Fruit fly (Drosophila melanogaster) whole organism, embryonic: ENCODE results near the gene hook.

Source experiments
- Adf1 ChIP-seq: fragments of 200-800 bp; sonication (Bioruptor generic); IDR thresholded peaks from 2 replicates; pipeline ENCODE4 v1.3.6; 2022; ENCODE audit warnings: missing biosample characterization, missing genetic modification characterization
- Atf6 ChIP-seq: fragments of 200-800 bp; sonication (Bioruptor generic); IDR thresholded peaks from 2 replicates; pipeline ENCODE4 v1.3.6; 2022; ENCODE audit warnings: missing biosample characterization, missing genetic modification characterization
- BtbVII ChIP-seq: fragments of 200-800 bp; sonication (Bioruptor generic); optimal IDR thresholded peaks from 3 replicates; lab custom pipeline; 2017; ENCODE audit warnings: missing biosample characterization, mild to moderate bottlenecking, missing genetic modification characterization
- Bteb2 ChIP-seq: fragments of 200-800 bp; sonication (Bioruptor generic); optimal IDR thresholded peaks from 2 replicates; lab custom pipeline; 2016; ENCODE audit warnings: missing biosample characterization, missing genetic modification characterization
- CG10209 ChIP-seq: fragments of 200-800 bp; sonication (Bioruptor generic); optimal IDR thresholded peaks from 3 replicates; lab custom pipeline; 2017; ENCODE audit warnings: missing biosample characterization, mild to moderate bottlenecking, missing genetic modification characterization, missing genetic modification reagents
- CG10543 ChIP-seq: fragments of 200-800 bp; sonication (Bioruptor generic); optimal IDR thresholded peaks from 3 replicates; lab custom pipeline; 2017; ENCODE audit warnings: missing biosample characterization, mild to moderate bottlenecking, missing genetic modification characterization, moderate library complexity
- CG11247 ChIP-seq: fragments of 200-800 bp; sonication (Bioruptor generic); IDR thresholded peaks from 2 replicates; pipeline ENCODE4 v1.3.6; 2022; ENCODE audit warnings: missing biosample characterization, missing genetic modification characterization
- CG13894 ChIP-seq: fragments of 200-800 bp; sonication (Bioruptor generic); optimal IDR thresholded peaks from 3 replicates; lab custom pipeline; 2018; ENCODE audit warnings: missing biosample characterization, mild to moderate bottlenecking, missing genetic modification characterization, moderate library complexity
- CG14014 ChIP-seq: fragments of 200-800 bp; sonication (Bioruptor generic); IDR thresholded peaks from 2 replicates; pipeline ENCODE4 v1.3.6; 2022; ENCODE audit warnings: missing biosample characterization, missing genetic modification characterization
- CG14710 ChIP-seq: fragments of 200-800 bp; sonication (Bioruptor generic); optimal IDR thresholded peaks from 3 replicates; lab custom pipeline; 2019; ENCODE audit warnings: missing biosample characterization, mild to moderate bottlenecking, missing genetic modification characterization, moderate library complexity
- CG17186 ChIP-seq: fragments of 200-800 bp; sonication (Bioruptor generic); optimal IDR thresholded peaks from 3 replicates; lab custom pipeline; 2017; ENCODE audit warnings: missing biosample characterization, missing genetic modification reagents, missing genetic modification characterization
- CG2116 ChIP-seq: fragments of 200-800 bp; sonication (Bioruptor generic); optimal IDR thresholded peaks from 3 replicates; lab custom pipeline; 2018; ENCODE audit warnings: missing biosample characterization, mild to moderate bottlenecking, missing genetic modification characterization
- CG34224 ChIP-seq: fragments of 200-800 bp; sonication (Bioruptor generic); IDR thresholded peaks from 3 replicates; pipeline ENCODE4 v1.3.6; 2022; ENCODE audit warnings: missing biosample characterization, missing genetic modification characterization; ENCODE audit not compliant: partially characterized antibody
- CG3847 ChIP-seq: fragments of 200-800 bp; sonication (Bioruptor generic); IDR thresholded peaks from 2 replicates; pipeline ENCODE4 v1.3.6; 2022; ENCODE audit warnings: missing biosample characterization, missing genetic modification characterization
- CG4360 ChIP-seq: fragments of 200-800 bp; sonication (Bioruptor generic); IDR thresholded peaks from 2 replicates; pipeline ENCODE4 v1.3.6; 2022; ENCODE audit warnings: missing biosample characterization, missing genetic modification characterization
- CG7271 ChIP-seq: fragments of 200-800 bp; sonication (Bioruptor generic); optimal IDR thresholded peaks from 2 replicates; lab custom pipeline; 2018; ENCODE audit warnings: missing biosample characterization, mild to moderate bottlenecking, missing genetic modification characterization, moderate library complexity
- CTCF ChIP-seq: fragments of 200-800 bp; sonication (Bioruptor generic); optimal IDR thresholded peaks from 2 replicates; lab custom pipeline; 2017; ENCODE audit warnings: missing biosample characterization, mild to moderate bottlenecking, missing genetic modification characterization, moderate library complexity
- Camta ChIP-seq: fragments of 200-800 bp; sonication (Bioruptor generic); optimal IDR thresholded peaks from 2 replicates; lab custom pipeline; 2016; ENCODE audit warnings: missing biosample characterization, missing genetic modification characterization
- D19A ChIP-seq: fragments of 200-800 bp; optimal IDR thresholded peaks from 3 replicates; lab custom pipeline; 2019; ENCODE audit warnings: missing biosample characterization, mild to moderate bottlenecking, missing genetic modification characterization, moderate library complexity
- Dip2 ChIP-seq: fragments of 200-800 bp; sonication (Bioruptor generic); IDR thresholded peaks from 2 replicates; pipeline ENCODE4 v1.3.6; 2022; ENCODE audit warnings: missing biosample characterization, missing genetic modification characterization
- Ets65A ChIP-seq: fragments of 200-800 bp; sonication (Bioruptor generic); peaks from one replicate; lab custom pipeline; 2016; ENCODE audit warnings: missing biosample characterization, missing genetic modification characterization
- Fer1 ChIP-seq: fragments of 200-800 bp; sonication (Bioruptor generic); optimal IDR thresholded peaks from 2 replicates; lab custom pipeline; 2017; ENCODE audit warnings: missing biosample characterization, mild to moderate bottlenecking, missing genetic modification characterization
- Hey ChIP-seq: fragments of 200-800 bp; sonication (Bioruptor generic); optimal IDR thresholded peaks from 3 replicates; lab custom pipeline; 2018; ENCODE audit warnings: missing biosample characterization, mild to moderate bottlenecking, missing genetic modification characterization
- HmgZ ChIP-seq: fragments of 200-800 bp; sonication (Bioruptor generic); optimal IDR thresholded peaks from 2 replicates; lab custom pipeline; 2018; ENCODE audit warnings: missing biosample characterization, mild to moderate bottlenecking, missing genetic modification characterization
- Kr ChIP-seq: fragments of 200-800 bp; sonication (Bioruptor generic); optimal IDR thresholded peaks from 2 replicates; lab custom pipeline; 2017; ENCODE audit warnings: missing biosample characterization, mild to moderate bottlenecking, missing genetic modification characterization
- Med ChIP-seq: fragments of 200-800 bp; sonication (Bioruptor generic); peaks from one replicate; lab custom pipeline; 2016; ENCODE audit warnings: missing biosample characterization, missing genetic modification characterization, mild to moderate bottlenecking, inconsistent platforms, moderate library complexity
- Ravus ChIP-seq: fragments of 200-800 bp; sonication (Bioruptor generic); IDR thresholded peaks from 2 replicates; pipeline ENCODE4 v1.3.6; 2022; ENCODE audit warnings: missing biosample characterization, missing genetic modification characterization
- Six4 ChIP-seq: fragments of 200-800 bp; sonication (Bioruptor generic); optimal IDR thresholded peaks from 2 replicates; lab custom pipeline; 2016; ENCODE audit warnings: missing biosample characterization, missing genetic modification characterization
- Sry-β ChIP-seq: fragments of 200-800 bp; sonication (Bioruptor generic); optimal IDR thresholded peaks from 2 replicates; lab custom pipeline; 2018; ENCODE audit warnings: missing biosample characterization, mild to moderate bottlenecking, missing genetic modification characterization, moderate library complexity
- TFAM ChIP-seq: fragments of 200-800 bp; sonication (Bioruptor generic); optimal IDR thresholded peaks from 2 replicates; lab custom pipeline; 2017; ENCODE audit warnings: missing biosample characterization, missing genetic modification characterization, inconsistent platforms
- Xbp1 ChIP-seq: fragments of 200-800 bp; sonication (Bioruptor generic); optimal IDR thresholded peaks from 3 replicates; lab custom pipeline; 2016; ENCODE audit warnings: missing biosample characterization, mild to moderate bottlenecking, missing genetic modification characterization
- Xrp1 ChIP-seq: fragments of 200-800 bp; sonication (Bioruptor generic); IDR thresholded peaks from 2 replicates; pipeline ENCODE4 v1.3.6; 2022; ENCODE audit warnings: missing biosample characterization, missing genetic modification characterization
- ab ChIP-seq: fragments of 200-800 bp; sonication (Bioruptor generic); optimal IDR thresholded peaks from 2 replicates; lab custom pipeline; 2016; ENCODE audit warnings: missing biosample characterization, missing genetic modification characterization
- abd-A ChIP-seq: fragments of 200-800 bp; sonication (Bioruptor generic); optimal IDR thresholded peaks from 3 replicates; lab custom pipeline; 2019; ENCODE audit warnings: missing biosample characterization, mild to moderate bottlenecking, missing genetic modification characterization, moderate library complexity
- chn ChIP-seq: fragments of 200-800 bp; sonication (Bioruptor generic); optimal IDR thresholded peaks from 2 replicates; lab custom pipeline; 2016; ENCODE audit warnings: missing biosample characterization, missing genetic modification characterization
- ci ChIP-seq: fragments of 200-800 bp; sonication (Bioruptor generic); IDR thresholded peaks from 3 replicates; pipeline ENCODE4 v1.3.6; 2022; ENCODE audit warnings: missing biosample characterization, missing genetic modification characterization
- croc ChIP-seq: fragments of 200-800 bp; sonication (Bioruptor generic); conservative IDR thresholded peaks from 3 replicates; pipeline ENCODE4 v1.3.6; 2022; ENCODE audit warnings: missing biosample characterization, missing genetic modification characterization
- danr ChIP-seq: fragments of 200-800 bp; sonication (Bioruptor generic); IDR thresholded peaks from 2 replicates; pipeline ENCODE4 v1.3.6; 2022; ENCODE audit warnings: missing biosample characterization, missing genetic modification characterization
- ewg ChIP-seq: fragments of 200-800 bp; sonication (Bioruptor generic); optimal IDR thresholded peaks from 3 replicates; lab custom pipeline; 2017; ENCODE audit warnings: mild to moderate bottlenecking, missing biosample characterization, missing genetic modification reagents, missing genetic modification characterization
- ftz-f1 ChIP-seq: fragments of 200-800 bp; sonication (Bioruptor generic); optimal IDR thresholded peaks from 2 replicates; lab custom pipeline; 2016; ENCODE audit warnings: missing biosample characterization, missing genetic modification characterization
- gem ChIP-seq: fragments of 200-800 bp; sonication (Bioruptor generic); optimal IDR thresholded peaks from 2 replicates; lab custom pipeline; 2019; ENCODE audit warnings: missing biosample characterization, mild to moderate bottlenecking, missing genetic modification characterization, moderate library complexity
- gsb ChIP-seq: fragments of 200-800 bp; sonication (Bioruptor generic); IDR thresholded peaks from 2 replicates; pipeline ENCODE4 v1.3.6; 2022; ENCODE audit warnings: missing biosample characterization, missing genetic modification characterization
- hth ChIP-seq: fragments of >200 bp; optimal IDR thresholded peaks from 2 replicates; lab custom pipeline; 2017; ENCODE audit warnings: inconsistent platforms
- inv ChIP-seq: fragments of 200-800 bp; sonication (Bioruptor generic); IDR thresholded peaks from 2 replicates; pipeline ENCODE4 v1.3.6; 2022; ENCODE audit warnings: missing biosample characterization, missing genetic modification characterization; ENCODE audit not compliant: partially characterized antibody
- kay ChIP-seq: fragments of 200-800 bp; sonication (Bioruptor generic); optimal IDR thresholded peaks from 2 replicates; lab custom pipeline; 2016; ENCODE audit warnings: missing biosample characterization, missing genetic modification characterization
- mirr ChIP-seq: fragments of 200-800 bp; sonication (Bioruptor generic); optimal IDR thresholded peaks from 3 replicates; lab custom pipeline; 2018; ENCODE audit warnings: missing biosample characterization, mild to moderate bottlenecking, missing genetic modification characterization
- pan ChIP-seq, 4 experiments: fragments of >200 bp in 3 of 4; fragments of 200-800 bp in 1 of 4; sonication (Bioruptor generic) in 1 of 4; optimal IDR thresholded peaks in 3 of 4; IDR thresholded peaks in 1 of 4; 2 replicates each; pipeline versions ENCODE4 v1.3.6 to Lab custom; 2017 to 2022; ENCODE audit warnings: missing biosample characterization in 2 of 4, missing genetic modification characterization in 2 of 4, mixed read lengths in 1 of 4
- pum ChIP-seq: fragments of 200-800 bp; sonication (Bioruptor generic); optimal IDR thresholded peaks from 2 replicates; lab custom pipeline; 2016; ENCODE audit warnings: missing biosample characterization, missing genetic modification characterization
- sisA ChIP-seq: fragments of 200-800 bp; sonication (Bioruptor generic); IDR thresholded peaks from 2 replicates; pipeline ENCODE4 v1.3.6; 2022; ENCODE audit warnings: missing biosample characterization, missing genetic modification characterization
- slou ChIP-seq: fragments of 200-800 bp; sonication (Bioruptor generic); optimal IDR thresholded peaks from 3 replicates; lab custom pipeline; 2016; ENCODE audit warnings: missing biosample characterization, missing genetic modification characterization
- wdn ChIP-seq: fragments of 200-800 bp; sonication (Bioruptor generic); IDR thresholded peaks from 2 replicates; pipeline ENCODE4 v1.3.6; 2022; ENCODE audit warnings: missing biosample characterization, missing genetic modification characterization
- zen2 ChIP-seq: fragments of 200-800 bp; sonication (Bioruptor generic); IDR thresholded peaks from 3 replicates; pipeline ENCODE4 v1.3.6; 2022; ENCODE audit warnings: missing biosample characterization, missing genetic modification characterization; ENCODE audit not compliant: partially characterized antibody
- zf30C ChIP-seq: fragments of 200-800 bp; sonication (Bioruptor generic); optimal IDR thresholded peaks from 3 replicates; lab custom pipeline; 2018; ENCODE audit warnings: missing biosample characterization, mild to moderate bottlenecking, missing genetic modification characterization

The hook gene

dm6 chr2L:19015628-19016027, 17.7 kb downstream of the hook start:
- TF ChIP-seq Kr (GFP tag; lab: Kevin White, UChicago) (no peak), gsb (GFP tag; lab: Robert Waterston, UW) (no peak), CG3847 (GFP tag; lab: Robert Waterston, UW) (0 out of 2 replicates have a peak, but pooled peaks have one; percentile 10), TFAM (GFP tag; lab: Kevin White, UChicago) (no peak), Bteb2 (no peak), Xbp1 (GFP tag; lab: Kevin White, UChicago) (no peak), HmgZ (tag; lab: Kevin White, UChicago) (no peak), Ets65A (no peak), CG10543 (GFP tag; lab: Kevin White, UChicago) (peak; percentile 66), abd-A (tag; lab: Kevin White, UChicago) (peak; percentile 91), CG4360 (GFP tag; lab: Robert Waterston, UW) (no peak), Med (GFP tag; lab: Kevin White, UChicago) (peak; percentile 54), Six4 (GFP tag; lab: Kevin White, UChicago) (no peak), zen2 (GFP tag; lab: Robert Waterston, UW) (peak; percentile 34; the same call in 1 of the 3 replicates), ewg (GFP tag; lab: Kevin White, UChicago) (no peak), Camta (GFP tag; lab: Kevin White, UChicago) (no peak), CG2116 (GFP tag; lab: Kevin White, UChicago) (no peak), Dip2 (GFP tag; lab: Robert Waterston, UW) (no peak), ftz-f1 (GFP tag; lab: Kevin White, UChicago) (no peak), ab (GFP tag; lab: Kevin White, UChicago) (no peak), CG10209 (no peak), ci (0 out of 3 replicates have a peak, but pooled peaks have one; percentile 7), gem (no peak), zf30C (GFP tag; lab: Kevin White, UChicago) (no peak), hth (lab: Kevin White, UChicago) (no peak), Atf6 (GFP tag; lab: Robert Waterston, UW) (no peak), slou (GFP tag; lab: Kevin White, UChicago) (no peak), CG34224 (GFP tag; lab: Robert Waterston, UW) (no peak), chn (GFP tag; lab: Kevin White, UChicago) (no peak), CG14014 (GFP tag; lab: Robert Waterston, UW) (no peak), CG7271 (no peak), mirr (GFP tag; lab: Kevin White, UChicago) (peak; percentile 37), inv (GFP tag; lab: Robert Waterston, UW) (no peak), CG13894 (tag; lab: Kevin White, UChicago) (peak; percentile 49), CG11247 (GFP tag; lab: Robert Waterston, UW) (no peak), Sry-β (no peak), BtbVII (no peak), Hey (tag; lab: Kevin White, UChicago) (peak; percentile 96), Adf1 (GFP tag; lab: Robert Waterston, UW) (peak; percentile 7; the same call in 1 of the 2 replicates), sisA (GFP tag; lab: Robert Waterston, UW) (no peak)

DNA sequence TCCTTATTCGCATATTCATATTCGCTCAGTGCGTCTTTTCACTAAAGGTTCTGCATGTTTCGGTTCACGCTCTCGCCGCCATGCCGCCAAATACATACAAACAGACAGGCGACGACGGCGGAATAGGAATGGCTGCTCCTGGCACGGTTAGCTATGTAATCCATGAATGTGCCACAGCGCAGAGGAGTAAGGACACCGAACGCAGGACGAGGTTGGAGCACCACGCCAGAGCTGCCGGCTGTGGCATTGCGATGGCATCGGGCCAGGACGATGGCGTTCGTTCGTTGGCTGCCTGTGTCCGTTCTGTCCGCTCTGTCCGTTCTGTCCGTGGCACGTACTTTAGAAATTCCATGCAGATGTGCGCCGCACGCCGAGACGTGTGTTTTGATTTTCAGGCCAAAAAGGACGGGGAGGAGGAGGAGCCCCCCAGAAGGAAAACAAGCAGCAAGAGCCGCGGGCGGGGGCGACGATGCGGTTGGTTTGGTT, 18.4 kb downstream of the hook start:
- no peak for TF ChIP-seq pan (optimal IDR thresholded peaks at IDR 0.05; lab: Kevin White, UChicago)
- TF ChIP-seq pan (GFP tag; optimal IDR thresholded peaks at IDR 0.05 in 1 of 2, IDR thresholded peaks at IDR 0.05 in 1 of 2) = no peak
- no peak for TF ChIP-seq Ravus (GFP tag; lab: Robert Waterston, UW)
- TF ChIP-seq Atf6 (GFP tag; lab: Robert Waterston, UW) = no peak
- no peak for TF ChIP-seq CG17186 (GFP tag; lab: Kevin White, UChicago)
- no peak for TF ChIP-seq CTCF
- no peak for TF ChIP-seq Fer1 (GFP tag; lab: Kevin White, UChicago)
- TF ChIP-seq pum (GFP tag; lab: Kevin White, UChicago) = no peak
- no peak for TF ChIP-seq CG14710 (tag; lab: Kevin White, UChicago)
- TF ChIP-seq croc (GFP tag; lab: Robert Waterston, UW) = 0 out of 3 replicates have a peak, but pooled peaks have one; percentile 4
- no peak for TF ChIP-seq wdn (GFP tag; lab: Robert Waterston, UW)
- TF ChIP-seq kay (GFP tag; lab: Kevin White, UChicago) = no peak
- no peak for TF ChIP-seq D19A (tag; lab: Kevin White, UChicago)
- no peak; the same call in 1 of the 2 replicates for TF ChIP-seq Xrp1
- no peak; the same call in 1 of the 2 replicates for TF ChIP-seq danr
